Fruit fly (Drosophila melanogaster) whole organism, adult: ENCODE data around the gene CG43182.

Experiments used
- CG11617 ChIP-seq: fragments of 200-800 bp; sonication (Bioruptor generic); optimal IDR thresholded peaks from 2 replicates; lab custom pipeline; 2017; ENCODE audit warnings: mild to moderate bottlenecking, missing biosample characterization, missing genetic modification reagents, missing genetic modification characterization
- CG12768 ChIP-seq: fragments of 200-800 bp; sonication (Bioruptor generic); optimal IDR thresholded peaks from 2 replicates; lab custom pipeline; 2017; ENCODE audit warnings: missing biosample characterization, missing genetic modification characterization, mild to moderate bottlenecking, moderate library complexity, missing genetic modification reagents
- CG14711 ChIP-seq: fragments of 200-800 bp; sonication (Bioruptor generic); optimal IDR thresholded peaks from 2 replicates; lab custom pipeline; 2018; ENCODE audit warnings: missing biosample characterization, mild to moderate bottlenecking, missing genetic modification characterization, moderate library complexity
- CG1620 ChIP-seq: fragments of 200-800 bp; sonication (Bioruptor generic); optimal IDR thresholded peaks from 2 replicates; lab custom pipeline; 2016; ENCODE audit warnings: missing biosample characterization, missing genetic modification characterization
- CG33017 ChIP-seq: fragments of 200-800 bp; sonication (Bioruptor generic); optimal IDR thresholded peaks from 2 replicates; lab custom pipeline; 2018; ENCODE audit warnings: missing biosample characterization, mild to moderate bottlenecking, missing genetic modification characterization, moderate library complexity
- CG5204 ChIP-seq: fragments of 200-800 bp; sonication (Bioruptor generic); optimal IDR thresholded peaks from 2 replicates; lab custom pipeline; 2016; ENCODE audit warnings: missing biosample characterization, missing genetic modification characterization
- CG7045 ChIP-seq: fragments of 200-800 bp; sonication (Bioruptor generic); optimal IDR thresholded peaks from 2 replicates; lab custom pipeline; 2017; ENCODE audit warnings: missing biosample characterization, mild to moderate bottlenecking, missing genetic modification characterization
- CG7101 ChIP-seq: fragments of 200-800 bp; sonication (Bioruptor generic); optimal IDR thresholded peaks from 2 replicates; lab custom pipeline; 2018; ENCODE audit warnings: missing biosample characterization, mild to moderate bottlenecking, missing genetic modification characterization, moderate library complexity
- Clk ChIP-seq: fragments of 200-800 bp; sonication (Bioruptor generic); optimal IDR thresholded peaks from 2 replicates; lab custom pipeline; 2017; ENCODE audit warnings: missing biosample characterization, missing genetic modification characterization
- Crg-1 ChIP-seq: fragments of 200-800 bp; sonication (Bioruptor generic); optimal IDR thresholded peaks from 2 replicates; lab custom pipeline; 2016; ENCODE audit warnings: missing biosample characterization, missing genetic modification characterization
- Hr96 ChIP-seq: fragments of 200-800 bp; sonication (Bioruptor generic); optimal IDR thresholded peaks from 2 replicates; lab custom pipeline; 2016; ENCODE audit warnings: missing biosample characterization, missing genetic modification characterization
- Mnt ChIP-seq: fragments of 200-800 bp; sonication (Bioruptor generic); optimal IDR thresholded peaks from 2 replicates; lab custom pipeline; 2016; ENCODE audit warnings: missing biosample characterization, mild to moderate bottlenecking, missing genetic modification characterization
- bab1 ChIP-seq: fragments of 200-800 bp; sonication (Bioruptor generic); optimal IDR thresholded peaks from 3 replicates; lab custom pipeline; 2019; ENCODE audit warnings: missing biosample characterization, mild to moderate bottlenecking, missing genetic modification characterization, moderate library complexity
- cic ChIP-seq: fragments of 200-800 bp; sonication (Bioruptor generic); optimal IDR thresholded peaks from 2 replicates; lab custom pipeline; 2017; ENCODE audit warnings: missing biosample characterization, mild to moderate bottlenecking, missing genetic modification characterization, moderate library complexity
- cnc ChIP-seq, 2 experiments: fragments of >200 bp; optimal IDR thresholded peaks; 2 replicates each; lab custom pipeline; 2017
- kay ChIP-seq: fragments of 200-800 bp; sonication (Bioruptor generic); peaks from one replicate; lab custom pipeline; 2016; ENCODE audit warnings: missing biosample characterization, missing genetic modification characterization, borderline replicate concordance
- ovo ChIP-seq: fragments of 200-800 bp; sonication (Bioruptor generic); optimal IDR thresholded peaks from 2 replicates; lab custom pipeline; 2016; ENCODE audit warnings: missing biosample characterization, missing genetic modification characterization
- pad ChIP-seq: fragments of 200-800 bp; sonication (Bioruptor generic); optimal IDR thresholded peaks from 3 replicates; lab custom pipeline; 2017; ENCODE audit warnings: missing biosample characterization, missing genetic modification characterization, mild to moderate bottlenecking, moderate library complexity, missing genetic modification reagents
- tj ChIP-seq: fragments of 200-800 bp; sonication (Bioruptor generic); optimal IDR thresholded peaks from 3 replicates; lab custom pipeline; 2017; ENCODE audit warnings: missing biosample characterization, mild to moderate bottlenecking, missing genetic modification characterization, moderate library complexity
- toe ChIP-seq: fragments of 200-800 bp; sonication (Bioruptor generic); optimal IDR thresholded peaks from 2 replicates; lab custom pipeline; 2016; ENCODE audit warnings: missing biosample characterization, missing genetic modification characterization

CG43182 gene

DNA sequence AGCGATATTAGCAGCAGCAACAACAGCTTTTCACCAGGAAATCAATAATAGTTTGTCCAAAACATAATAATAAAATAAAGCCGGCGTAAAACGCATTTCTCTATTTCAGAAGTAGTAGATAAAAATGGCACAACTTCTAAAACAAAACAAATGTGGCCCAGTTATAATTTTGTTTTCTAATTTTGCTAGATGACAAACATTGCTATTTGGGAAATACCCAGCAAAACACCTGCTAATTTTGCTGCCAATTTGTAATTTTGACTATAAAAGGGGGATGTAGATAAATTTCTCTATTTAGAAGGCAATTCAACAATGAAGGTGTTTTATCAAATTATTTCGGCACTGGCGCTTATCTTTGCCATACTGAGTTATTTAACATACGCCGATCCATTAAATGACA, at the start of gene CG43182:
TSS of gene CG43182 (plus strand) at position 301 of the 400 bp plus-strand sequence.
- TF ChIP-seq Mnt (GFP tag; lab: Kevin White, UChicago) (no peak), CG14711 (tag; lab: Kevin White, UChicago) (no peak), pad (GFP tag; lab: Kevin White, UChicago) (no peak)

DNA sequence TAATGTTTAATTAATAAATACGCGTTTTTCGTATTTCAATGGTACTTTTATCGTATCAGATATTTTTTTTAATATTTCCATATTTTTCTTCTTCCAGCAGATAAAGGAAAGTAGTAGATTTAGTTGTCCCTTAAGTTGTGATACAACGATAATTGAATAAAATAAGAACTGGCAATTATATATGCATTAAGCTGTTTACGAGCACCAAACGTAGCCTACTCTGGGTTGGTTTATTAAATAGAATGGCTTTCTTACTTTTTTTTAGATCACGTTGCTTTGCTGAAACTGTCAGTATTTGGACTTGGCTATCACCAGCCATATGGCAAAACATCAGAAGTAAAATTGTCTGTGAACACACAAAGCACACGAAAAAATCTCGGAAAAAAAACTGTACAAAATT, 45.5 kb upstream of the CG43182 start, which contains the start of gene CG12470:
TSS of gene CG12470 (plus strand) at position 301 of the 400 bp plus-strand sequence.
- no peak for TF ChIP-seq toe (GFP tag; lab: Kevin White, UChicago)
- TF ChIP-seq CG7045 (GFP tag; lab: Kevin White, UChicago): no peak
- no peak for TF ChIP-seq CG11617
- TF ChIP-seq CG14711 (tag; lab: Kevin White, UChicago): no peak
- no peak for TF ChIP-seq ovo (GFP tag; lab: Kevin White, UChicago)
- TF ChIP-seq Crg-1 (GFP tag; lab: Kevin White, UChicago): no peak
- no peak for TF ChIP-seq Clk (GFP tag; lab: Kevin White, UChicago)
- TF ChIP-seq tj (GFP tag; lab: Kevin White, UChicago): no peak
- TF ChIP-seq Mnt (GFP tag; lab: Kevin White, UChicago): no peak
- TF ChIP-seq CG12768 (GFP tag; lab: Kevin White, UChicago): no peak
- TF ChIP-seq CG5204 (GFP tag; lab: Kevin White, UChicago): no peak
- no peak for TF ChIP-seq bab1 (GFP tag; lab: Kevin White, UChicago)
- no peak for TF ChIP-seq CG7101 (tag; lab: Kevin White, UChicago)
- TF ChIP-seq Hr96 (GFP tag; lab: Kevin White, UChicago): no peak
- no peak for TF ChIP-seq CG33017 (tag; lab: Kevin White, UChicago)
- TF ChIP-seq cic (GFP tag; lab: Kevin White, UChicago): no peak
- no peak for TF ChIP-seq pad (GFP tag; lab: Kevin White, UChicago)

DNA sequence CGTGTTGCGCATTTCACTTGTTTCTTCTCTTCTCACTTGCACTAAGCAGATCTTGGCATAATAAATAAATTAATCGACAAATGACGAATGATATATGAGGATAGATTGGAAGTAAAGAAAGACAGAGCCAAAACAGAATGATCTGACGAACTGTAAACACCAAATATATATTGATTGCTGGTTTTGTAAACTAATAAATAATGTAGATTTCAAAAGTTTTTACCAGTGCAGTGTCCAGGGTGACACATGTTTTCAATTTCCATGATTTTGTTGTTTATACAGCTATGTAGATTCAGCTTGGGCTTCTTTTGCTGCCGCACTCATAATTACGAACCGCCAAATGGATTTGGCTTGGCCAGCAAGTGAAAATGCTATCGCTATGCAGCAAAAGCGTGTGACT, 41.5 kb upstream of the CG43182 start:
- TF ChIP-seq cic (GFP tag; lab: Kevin White, UChicago): no peak
- TF ChIP-seq CG7101 (tag; lab: Kevin White, UChicago): no peak
- TF ChIP-seq CG5204 (GFP tag; lab: Kevin White, UChicago): no peak
- TF ChIP-seq CG14711 (tag; lab: Kevin White, UChicago): no peak
- TF ChIP-seq CG11617: no peak

DNA sequence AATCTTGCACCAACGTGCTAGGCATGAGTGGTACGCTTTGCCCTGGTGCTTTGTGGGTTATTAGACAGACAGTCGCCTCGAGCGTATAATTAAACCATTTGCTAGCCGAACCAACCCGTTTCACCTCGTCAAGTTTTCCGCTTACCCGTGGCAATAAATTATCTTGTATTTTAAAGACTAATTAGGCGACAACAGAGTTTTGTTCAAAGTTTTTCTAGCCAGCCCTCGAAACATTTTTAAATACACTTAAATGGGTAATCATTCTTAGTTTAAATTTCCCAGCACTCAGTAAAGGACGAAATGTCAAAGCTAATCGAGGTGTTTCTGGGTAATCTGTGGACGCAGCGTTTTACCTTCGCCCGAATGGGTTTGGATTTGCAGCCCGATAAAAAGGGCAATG, 38.0 kb upstream of the CG43182 start, which contains the start of gene Or1a:
TSS of gene Or1a (plus strand) at position 301 of the 400 bp plus-strand sequence.
- TF ChIP-seq Clk (GFP tag; lab: Kevin White, UChicago) (no peak), ovo (GFP tag; lab: Kevin White, UChicago) (no peak), toe (GFP tag; lab: Kevin White, UChicago) (no peak), CG5204 (GFP tag; lab: Kevin White, UChicago) (no peak), CG11617 (no peak), cic (GFP tag; lab: Kevin White, UChicago) (no peak), CG14711 (tag; lab: Kevin White, UChicago) (no peak), CG12768 (GFP tag; lab: Kevin White, UChicago) (no peak), CG7045 (GFP tag; lab: Kevin White, UChicago) (no peak), CG1620 (GFP tag; lab: Kevin White, UChicago) (no peak), kay (GFP tag; lab: Kevin White, UChicago) (no peak), pad (GFP tag; lab: Kevin White, UChicago) (no peak), cnc (optimal IDR thresholded peaks at IDR 0.05; lab: Kevin White, UChicago) (no peak), tj (GFP tag; lab: Kevin White, UChicago) (no peak)

DNA sequence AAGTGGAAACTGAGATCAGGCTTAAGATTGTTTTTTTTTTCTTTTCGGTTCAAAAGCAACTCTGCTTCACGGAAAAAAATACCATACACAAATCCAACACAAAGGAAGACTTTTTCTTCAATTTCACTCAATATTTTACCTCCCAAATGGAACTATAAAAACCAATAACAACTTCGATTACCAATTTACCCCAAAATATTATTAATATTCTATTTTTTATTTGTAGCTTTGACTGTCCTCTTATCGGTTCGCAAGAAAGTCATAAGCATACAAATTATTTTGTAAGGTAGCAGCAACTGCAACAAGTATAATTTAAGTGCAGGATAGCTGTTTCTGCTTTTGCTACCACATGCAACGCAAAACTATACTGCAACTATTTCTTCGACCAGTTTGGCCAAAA, 18.9 kb upstream of the CG43182 start:
- TF ChIP-seq CG33017 (tag; lab: Kevin White, UChicago) (no peak), Hr96 (GFP tag; lab: Kevin White, UChicago) (no peak), Mnt (GFP tag; lab: Kevin White, UChicago) (no peak), tj (GFP tag; lab: Kevin White, UChicago) (no peak), cnc (optimal IDR thresholded peaks at IDR 0.05; lab: Kevin White, UChicago) (no peak), kay (GFP tag; lab: Kevin White, UChicago) (no peak), cic (GFP tag; lab: Kevin White, UChicago) (no peak), CG5204 (GFP tag; lab: Kevin White, UChicago) (no peak)

DNA sequence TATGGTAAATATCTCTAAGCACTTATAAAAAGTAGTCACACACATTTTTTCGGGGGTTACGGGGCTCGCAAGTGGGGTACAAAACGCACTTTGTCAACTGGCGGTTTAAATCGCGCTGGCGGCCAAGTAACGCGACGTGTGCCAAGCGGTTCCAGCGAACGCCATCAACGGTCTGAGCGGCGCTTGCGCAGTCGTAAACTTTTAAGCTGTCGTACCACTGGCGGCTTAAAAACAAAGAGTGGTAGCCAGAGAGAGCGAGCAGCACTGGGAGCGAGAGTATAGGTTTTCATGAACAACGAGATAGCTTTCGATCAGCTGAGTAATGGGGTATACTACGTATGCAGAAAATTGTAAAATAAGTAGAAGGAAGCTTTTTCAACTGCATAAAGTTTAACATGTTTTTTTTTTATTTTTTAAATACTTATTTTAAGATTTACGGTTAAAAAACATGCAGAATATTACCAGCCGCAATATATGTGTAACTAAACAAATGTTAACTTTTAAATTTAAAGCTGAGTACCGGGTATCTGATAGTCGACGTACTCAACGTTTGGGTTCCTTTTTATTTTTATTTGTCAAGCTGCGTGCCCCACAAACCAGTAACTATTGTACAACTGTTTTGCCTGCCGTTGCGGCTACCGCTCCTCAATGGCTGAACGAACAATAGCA, 18.1 kb upstream of the CG43182 start:
- TF ChIP-seq ovo (GFP tag; lab: Kevin White, UChicago) (no peak), bab1 (GFP tag; lab: Kevin White, UChicago) (peak; percentile 2), Clk (GFP tag; lab: Kevin White, UChicago) (no peak), cic (GFP tag; lab: Kevin White, UChicago) (no peak), cnc (optimal IDR thresholded peaks at IDR 0.05; lab: Kevin White, UChicago) (no peak), CG7101 (tag; lab: Kevin White, UChicago) (no peak), CG1620 (GFP tag; lab: Kevin White, UChicago) (no peak), tj (GFP tag; lab: Kevin White, UChicago) (no peak)
